Worm (Caenorhabditis elegans): ENCODE measurements around the gene srg-65.

DNA sequence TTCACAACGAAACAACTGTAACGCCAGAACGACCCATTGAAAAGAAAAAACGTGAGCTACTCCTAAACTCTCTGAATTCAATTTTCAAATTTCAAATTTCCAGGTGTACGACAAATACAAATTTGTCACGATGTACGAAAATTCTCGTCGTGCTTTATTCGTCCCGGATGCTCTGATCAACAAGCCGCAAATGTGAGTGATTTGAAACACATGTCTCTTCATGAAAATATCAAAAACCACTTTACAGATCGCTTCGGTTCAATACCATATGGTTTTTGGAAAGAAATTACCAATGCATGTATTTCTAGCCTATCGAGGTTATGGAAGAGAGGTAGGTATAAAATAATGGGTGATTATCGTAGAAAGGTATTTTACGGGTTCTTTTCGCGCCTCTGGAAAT lies 37.7 kb downstream of the srg-65 start:
- no peak for TF ChIP-seq fos-1 (tag; optimal IDR thresholded peaks at IDR 0.05)
- TF ChIP-seq ama-1 (optimal IDR thresholded peaks at IDR 0.05) = no peak
- no peak for TF ChIP-seq mdl-1 (tag; optimal IDR thresholded peaks at IDR 0.05)
- no peak for TF ChIP-seq nhr-23 (tag; optimal IDR thresholded peaks at IDR 0.05)
- no peak for TF ChIP-seq egl-27 (tag; optimal IDR thresholded peaks at IDR 0.05)
- TF ChIP-seq nhr-237 (tag; optimal IDR thresholded peaks at IDR 0.05) = no peak
- no peak for TF ChIP-seq lsy-2 (tag; optimal IDR thresholded peaks at IDR 0.05)
- TF ChIP-seq unc-62 (GFP tag; optimal IDR thresholded peaks at IDR 0.05) = no peak
- TF ChIP-seq ZK546.5 (tag; optimal IDR thresholded peaks at IDR 0.05) = no peak
- no peak for TF ChIP-seq lin-13 (GFP tag; optimal IDR thresholded peaks at IDR 0.05)
